Worm (Caenorhabditis elegans) whole organism, early embryonic: ENCODE data around the gene F28H7.7.

Experiments used
- F13C5.2 ChIP-seq: sonication (generic microtip); optimal IDR thresholded peaks from 2 replicates; lab custom pipeline; 2017; ENCODE audit warnings: mild to moderate bottlenecking, missing genetic modification characterization, inconsistent platforms, missing compliant biosample characterization
- ama-1 ChIP-seq: fragments of 150-350 bp; optimal IDR thresholded peaks from 2 replicates; lab custom pipeline; 2014
- ets-7 ChIP-seq: sonication (generic microtip); optimal IDR thresholded peaks from 2 replicates; lab custom pipeline; 2016; ENCODE audit warnings: missing genotype, missing genetic modification characterization, missing compliant biosample characterization
- hmbx-1 ChIP-seq: sonication (generic microtip); optimal IDR thresholded peaks from 2 replicates; lab custom pipeline; 2016; ENCODE audit warnings: mild to moderate bottlenecking, missing genetic modification characterization, missing compliant biosample characterization
- hmg-4 ChIP-seq: fragments of 200-800 bp; sonication (Bioruptor generic); optimal IDR thresholded peaks from 2 replicates; lab custom pipeline; 2018; ENCODE audit warnings: mild to moderate bottlenecking, missing genetic modification characterization, missing compliant biosample characterization
- hnd-1 ChIP-seq: sonication (generic microtip); optimal IDR thresholded peaks from 2 replicates; lab custom pipeline; 2016; ENCODE audit warnings: missing genetic modification characterization, missing compliant biosample characterization
- scrt-1 ChIP-seq: fragments of 200-800 bp; sonication (Bioruptor generic); IDR thresholded peaks from 2 replicates; pipeline ENCODE4 v1.3.6; 2022; ENCODE audit warnings: missing genetic modification characterization, missing compliant biosample characterization
- tbx-37 ChIP-seq: fragments of 200-800 bp; sonication (Bioruptor generic); conservative IDR thresholded peaks from 2 replicates; pipeline ENCODE4 v1.3.6; 2022; ENCODE audit warnings: missing genetic modification reagents, missing genetic modification characterization, missing compliant biosample characterization

ce11 chrV:10754050-10754449 lies at the start of gene F28H7.7:
- TF ChIP-seq hmg-4 (GFP tag; lab: Kevin White, UChicago) (no peak), F13C5.2 (tag; lab: Kevin White, UChicago) (no peak), ets-7 (no peak), ama-1 (lab: Kevin White, UChicago) (no peak), tbx-37 (no peak), hnd-1 (no peak), scrt-1 (GFP tag; lab: Robert Waterston, UW) (no peak), hmbx-1 (tag; lab: Kevin White, UChicago) (no peak)
